Fruit fly (Drosophila melanogaster) whole organism, embryonic: ENCODE data around the gene gb.
A peak's percentile ranks its signal among the peaks of the same experiment; 100 is the strongest.

Experiments used
- BEAF-32 ChIP-seq: fragments of 200-800 bp; sonication (Bioruptor generic); optimal IDR thresholded peaks from 3 replicates; lab custom pipeline; 2017; ENCODE audit warnings: missing biosample characterization, missing genetic modification characterization, mild to moderate bottlenecking, moderate library complexity, missing genetic modification reagents
- CG11456 ChIP-seq: fragments of 200-800 bp; sonication (Bioruptor generic); IDR thresholded peaks from 3 replicates; pipeline ENCODE4 v1.3.6; 2022; ENCODE audit warnings: missing biosample characterization, missing genetic modification characterization
- CG1233 ChIP-seq: fragments of 200-800 bp; sonication (Bioruptor generic); optimal IDR thresholded peaks from 4 replicates; lab custom pipeline; 2018; ENCODE audit warnings: missing biosample characterization, mild to moderate bottlenecking, missing genetic modification characterization
- CG13894 ChIP-seq: fragments of 200-800 bp; sonication (Bioruptor generic); optimal IDR thresholded peaks from 3 replicates; lab custom pipeline; 2018; ENCODE audit warnings: missing biosample characterization, mild to moderate bottlenecking, missing genetic modification characterization, moderate library complexity
- CG14014 ChIP-seq: fragments of 200-800 bp; sonication (Bioruptor generic); IDR thresholded peaks from 2 replicates; pipeline ENCODE4 v1.3.6; 2022; ENCODE audit warnings: missing biosample characterization, missing genetic modification characterization
- CG15011 ChIP-seq: fragments of 200-800 bp; sonication (Bioruptor generic); optimal IDR thresholded peaks from 3 replicates; lab custom pipeline; 2018; ENCODE audit warnings: missing biosample characterization, mild to moderate bottlenecking, missing genetic modification characterization
- CG1529 ChIP-seq: fragments of 200-800 bp; sonication (Bioruptor generic); optimal IDR thresholded peaks from 3 replicates; lab custom pipeline; 2018; ENCODE audit warnings: missing biosample characterization, missing genetic modification characterization
- CG15514 ChIP-seq: fragments of 200-800 bp; sonication (Bioruptor generic); optimal IDR thresholded peaks from 3 replicates; lab custom pipeline; 2017; ENCODE audit warnings: missing biosample characterization, missing genetic modification characterization, mild to moderate bottlenecking, moderate library complexity, missing genetic modification reagents
- CG17612 ChIP-seq: fragments of 200-800 bp; sonication (Bioruptor generic); IDR thresholded peaks from 2 replicates; pipeline ENCODE4 v1.3.6; 2022; ENCODE audit warnings: missing biosample characterization, missing genetic modification characterization
- CG1792 ChIP-seq: fragments of 200-800 bp; sonication (Bioruptor generic); optimal IDR thresholded peaks from 2 replicates; lab custom pipeline; 2016; ENCODE audit warnings: missing biosample characterization, missing genetic modification characterization
- CG2120 ChIP-seq: fragments of 200-800 bp; sonication (Bioruptor generic); optimal IDR thresholded peaks from 3 replicates; lab custom pipeline; 2016; ENCODE audit warnings: missing biosample characterization, missing genetic modification characterization
- CG3163 ChIP-seq: fragments of 200-800 bp; sonication (Bioruptor generic); optimal IDR thresholded peaks from 3 replicates; lab custom pipeline; 2016; ENCODE audit warnings: missing biosample characterization, missing genetic modification characterization
- CG6854 ChIP-seq: fragments of 200-800 bp; sonication (Bioruptor generic); optimal IDR thresholded peaks from 3 replicates; lab custom pipeline; 2017; ENCODE audit warnings: missing biosample characterization, mild to moderate bottlenecking, missing genetic modification characterization
- E2f2 ChIP-seq: fragments of 200-800 bp; sonication (Bioruptor generic); IDR thresholded peaks from 2 replicates; pipeline ENCODE4 v1.3.6; 2022; ENCODE audit warnings: missing biosample characterization, missing genetic modification characterization
- Eip74EF ChIP-seq, 2 experiments: fragments of 200-800 bp in 1 of 2; fragments of >200 bp in 1 of 2; sonication (Bioruptor generic) in 1 of 2; optimal IDR thresholded peaks; 2 replicates each; lab custom pipeline; 2017 to 2019; ENCODE audit warnings: missing biosample characterization in 2 of 2, missing genetic modification characterization in 2 of 2, mild to moderate bottlenecking in 1 of 2, moderate library complexity in 1 of 2
- Gsc ChIP-seq: fragments of 200-800 bp; sonication (Bioruptor generic); IDR thresholded peaks from 2 replicates; pipeline ENCODE4 v1.3.6; 2022; ENCODE audit warnings: missing biosample characterization, missing genetic modification characterization
- HHEX ChIP-seq: fragments of 200-800 bp; sonication (Bioruptor generic); optimal IDR thresholded peaks from 3 replicates; lab custom pipeline; 2017; ENCODE audit warnings: missing biosample characterization, mild to moderate bottlenecking, missing genetic modification characterization, missing genetic modification reagents
- HLH3B ChIP-seq: fragments of 200-800 bp; sonication (Bioruptor generic); IDR thresholded peaks from 2 replicates; pipeline ENCODE4 v1.3.6; 2022; ENCODE audit warnings: missing biosample characterization, missing genetic modification characterization
- Hmr ChIP-seq: fragments of 200-800 bp; sonication (Bioruptor generic); optimal IDR thresholded peaks from 3 replicates; lab custom pipeline; 2017; ENCODE audit warnings: mild to moderate bottlenecking, missing biosample characterization, missing genetic modification reagents, missing genetic modification characterization
- Hsf ChIP-seq: fragments of 200-800 bp; sonication (Bioruptor generic); optimal IDR thresholded peaks from 3 replicates; lab custom pipeline; 2016; ENCODE audit warnings: missing biosample characterization, missing genetic modification characterization
- Lim3 ChIP-seq: fragments of 200-800 bp; sonication (Bioruptor generic); IDR thresholded peaks from 2 replicates; pipeline ENCODE4 v1.3.6; 2022; ENCODE audit warnings: missing biosample characterization, missing genetic modification characterization
- Max ChIP-seq: fragments of 200-800 bp; sonication (Bioruptor generic); optimal IDR thresholded peaks from 2 replicates; lab custom pipeline; 2016; ENCODE audit warnings: missing biosample characterization, mild to moderate bottlenecking, missing genetic modification characterization
- Meics ChIP-seq: fragments of 200-800 bp; sonication (Bioruptor generic); optimal IDR thresholded peaks from 2 replicates; lab custom pipeline; 2017; ENCODE audit warnings: missing biosample characterization, mild to moderate bottlenecking, missing genetic modification characterization
- Optix ChIP-seq: fragments of 200-800 bp; sonication (Bioruptor generic); IDR thresholded peaks from 3 replicates; pipeline ENCODE4 v1.3.6; 2022; ENCODE audit warnings: missing biosample characterization, missing genetic modification characterization
- Poxn ChIP-seq: fragments of 200-800 bp; sonication (Bioruptor generic); IDR thresholded peaks from 2 replicates; pipeline ENCODE4 v1.3.6; 2022; ENCODE audit warnings: missing biosample characterization, missing genetic modification characterization
- Ravus ChIP-seq: fragments of 200-800 bp; sonication (Bioruptor generic); IDR thresholded peaks from 2 replicates; pipeline ENCODE4 v1.3.6; 2022; ENCODE audit warnings: missing biosample characterization, missing genetic modification characterization
- Stat92E ChIP-seq, 3 experiments: fragments of >200 bp in 2 of 3; fragments of 200-800 bp in 1 of 3; sonication (Bioruptor generic) in 1 of 3; optimal IDR thresholded peaks; 2 replicates each; lab custom pipeline; 2017 to 2019; ENCODE audit warnings: missing biosample characterization in 3 of 3, missing genetic modification characterization in 3 of 3, mild to moderate bottlenecking in 1 of 3, moderate library complexity in 1 of 3
- Taf1 ChIP-seq: fragments of 200-800 bp; sonication (Bioruptor generic); IDR thresholded peaks from 2 replicates; pipeline ENCODE4 v1.3.6; 2022; ENCODE audit warnings: missing biosample characterization, missing genetic modification characterization
- Trl ChIP-seq, 3 experiments: fragments of >200 bp in 2 of 3; fragments of 200-800 bp in 1 of 3; sonication (Bioruptor generic) in 1 of 3; optimal IDR thresholded peaks; 2 replicates in 1 of 3; 3 replicates in 2 of 3; lab custom pipeline; 2016 to 2017; ENCODE audit warnings: missing biosample characterization in 1 of 3, missing genetic modification characterization in 1 of 3
- bab2 ChIP-seq: fragments of 200-800 bp; sonication (Bioruptor generic); optimal IDR thresholded peaks from 2 replicates; lab custom pipeline; 2016; ENCODE audit warnings: missing biosample characterization, missing genetic modification characterization
- bcd ChIP-seq: fragments of 200-800 bp; sonication (Bioruptor generic); optimal IDR thresholded peaks from 2 replicates; lab custom pipeline; 2017; ENCODE audit warnings: missing biosample characterization, mild to moderate bottlenecking, missing genetic modification characterization
- cato ChIP-seq: fragments of 200-800 bp; sonication (Bioruptor generic); optimal IDR thresholded peaks from 2 replicates; lab custom pipeline; 2016; ENCODE audit warnings: missing biosample characterization, missing genetic modification characterization, borderline replicate concordance
- chif ChIP-seq, 2 experiments: fragments of 200-800 bp; sonication (Bioruptor generic); optimal IDR thresholded peaks; 3 replicates each; lab custom pipeline; 2016; ENCODE audit warnings: missing biosample characterization in 2 of 2, missing genetic modification characterization in 2 of 2
- crp ChIP-seq, 2 experiments: fragments of 200-800 bp; sonication (Bioruptor generic); optimal IDR thresholded peaks; 2 replicates in 1 of 2; 3 replicates in 1 of 2; lab custom pipeline; 2017; ENCODE audit warnings: missing biosample characterization in 2 of 2, missing genetic modification characterization in 2 of 2, mild to moderate bottlenecking in 1 of 2, moderate library complexity in 1 of 2
- da ChIP-seq: fragments of 200-800 bp; sonication (Bioruptor generic); optimal IDR thresholded peaks from 2 replicates; lab custom pipeline; 2016; ENCODE audit warnings: missing biosample characterization, missing genetic modification characterization
- fd64A ChIP-seq: fragments of 200-800 bp; sonication (Bioruptor generic); optimal IDR thresholded peaks from 3 replicates; lab custom pipeline; 2018; ENCODE audit warnings: missing biosample characterization, mild to moderate bottlenecking, missing genetic modification characterization
- fru ChIP-seq: fragments of >200 bp; optimal IDR thresholded peaks from 2 replicates; lab custom pipeline; 2017
- jumu ChIP-seq: fragments of 200-800 bp; sonication (Bioruptor generic); optimal IDR thresholded peaks from 3 replicates; lab custom pipeline; 2016; ENCODE audit warnings: missing biosample characterization, missing genetic modification characterization
- kni ChIP-seq: fragments of 200-800 bp; sonication (Bioruptor generic); optimal IDR thresholded peaks from 3 replicates; lab custom pipeline; 2017; ENCODE audit warnings: mild to moderate bottlenecking, missing biosample characterization, missing genetic modification reagents, missing genetic modification characterization
- lab ChIP-seq: fragments of 200-800 bp; sonication (Bioruptor generic); optimal IDR thresholded peaks from 3 replicates; lab custom pipeline; 2017; ENCODE audit warnings: missing biosample characterization, missing genetic modification characterization, mild to moderate bottlenecking, moderate library complexity, missing genetic modification reagents
- nau ChIP-seq: fragments of 200-800 bp; sonication (Bioruptor generic); optimal IDR thresholded peaks from 3 replicates; lab custom pipeline; 2017; ENCODE audit warnings: missing biosample characterization, mild to moderate bottlenecking, missing genetic modification characterization, missing genetic modification reagents
- nom ChIP-seq: fragments of 200-800 bp; sonication (Bioruptor generic); optimal IDR thresholded peaks from 2 replicates; lab custom pipeline; 2017; ENCODE audit warnings: missing biosample characterization, missing genetic modification characterization, mild to moderate bottlenecking, moderate library complexity, missing genetic modification reagents
- repo ChIP-seq: fragments of 200-800 bp; sonication (Bioruptor generic); optimal IDR thresholded peaks from 2 replicates; lab custom pipeline; 2016; ENCODE audit warnings: missing biosample characterization, missing genetic modification characterization
- sens ChIP-seq: fragments of 200-800 bp; sonication (Bioruptor generic); peaks from one replicate; lab custom pipeline; 2016; ENCODE audit warnings: missing biosample characterization, missing genetic modification characterization
- so ChIP-seq: fragments of 200-800 bp; sonication (Bioruptor generic); IDR thresholded peaks from 3 replicates; pipeline ENCODE4 v1.3.6; 2022; ENCODE audit warnings: missing biosample characterization, missing genetic modification characterization
- sob ChIP-seq: fragments of 200-800 bp; sonication (Bioruptor generic); IDR thresholded peaks from 2 replicates; pipeline ENCODE4 v1.3.6; 2022; ENCODE audit warnings: missing biosample characterization, missing genetic modification characterization
- tap ChIP-seq: fragments of 200-800 bp; optimal IDR thresholded peaks from 3 replicates; lab custom pipeline; 2019; ENCODE audit warnings: missing biosample characterization, mild to moderate bottlenecking, missing genetic modification characterization, moderate library complexity
- vvl ChIP-seq: fragments of 200-800 bp; sonication (Bioruptor generic); IDR thresholded peaks from 2 replicates; pipeline ENCODE4 v1.3.6; 2022; ENCODE audit warnings: missing biosample characterization, missing genetic modification characterization
- wek ChIP-seq: fragments of 200-800 bp; sonication (Bioruptor generic); optimal IDR thresholded peaks from 3 replicates; lab custom pipeline; 2018; ENCODE audit warnings: missing biosample characterization, mild to moderate bottlenecking, missing genetic modification characterization, moderate library complexity

Gene gb

dm6 chr3R:27069201-27069600 is 42.9 kb downstream of the gb start (continued):
- TF ChIP-seq BEAF-32 (GFP tag; lab: Kevin White, UChicago) = no peak
- TF ChIP-seq so = no peak
- no peak for TF ChIP-seq CG11456 (GFP tag; lab: Robert Waterston, UW)
- no peak for TF ChIP-seq fru (lab: Kevin White, UChicago)
- TF ChIP-seq Poxn = no peak
- TF ChIP-seq, all 482 proteins: peak for 7

DNA sequence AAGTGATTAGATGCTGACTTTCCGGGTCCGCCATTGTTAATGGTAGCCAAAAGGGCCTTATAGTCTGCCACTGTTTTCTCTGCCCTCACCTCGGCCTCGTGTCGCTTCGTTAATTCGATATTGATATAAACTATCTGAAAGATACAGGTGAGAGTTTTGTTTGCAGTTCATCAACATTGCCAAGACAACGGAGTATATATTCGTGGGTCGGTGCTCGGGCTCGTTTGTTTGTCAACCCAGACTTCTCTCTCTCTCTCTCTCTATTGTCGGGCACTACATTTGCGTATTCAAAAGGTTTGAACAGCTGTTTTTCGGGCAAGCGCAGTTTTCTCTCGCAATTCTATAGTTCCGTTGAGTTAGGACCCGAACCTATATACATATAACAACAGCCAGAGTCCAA is 44.7 kb downstream of the gb start:
- peak; percentile 85 for TF ChIP-seq sens (GFP tag; lab: Kevin White, UChicago)
- peak; percentile 78 for TF ChIP-seq CG13894
- no peak for TF ChIP-seq Hsf (GFP tag; lab: Kevin White, UChicago)
- TF ChIP-seq chif (GFP tag; optimal IDR thresholded peaks at IDR 0.05; lab: Kevin White, UChicago) = no peak
- TF ChIP-seq nom (GFP tag; lab: Kevin White, UChicago) = no peak
- TF ChIP-seq CG15011 (GFP tag; lab: Kevin White, UChicago) = no peak
- TF ChIP-seq tap (tag; lab: Kevin White, UChicago) = no peak
- peak; percentile 73 for TF ChIP-seq lab (GFP tag; lab: Kevin White, UChicago)
- TF ChIP-seq vvl (GFP tag; lab: Robert Waterston, UW) = peak; percentile 33; the same call in 1 of the 2 replicates
- peak; percentile 9 for TF ChIP-seq wek (GFP tag; lab: Kevin White, UChicago)
- peak in 1 of 2 experiments; percentile 47 for TF ChIP-seq crp (GFP tag; optimal IDR thresholded peaks at IDR 0.05; lab: Kevin White, UChicago)
- no peak for TF ChIP-seq jumu
- no peak for TF ChIP-seq bcd (GFP tag; lab: Kevin White, UChicago)
- no peak for TF ChIP-seq CG3163 (GFP tag; lab: Kevin White, UChicago)
- no peak for TF ChIP-seq E2f2 (GFP tag; lab: Robert Waterston, UW)
- TF ChIP-seq CG2120 (GFP tag; lab: Kevin White, UChicago) = peak; percentile 16
- peak; percentile 17 for TF ChIP-seq Meics (GFP tag; lab: Kevin White, UChicago)
- no peak for TF ChIP-seq Max (GFP tag; lab: Kevin White, UChicago)
- no peak for TF ChIP-seq CG14014 (GFP tag; lab: Robert Waterston, UW)
- no peak for TF ChIP-seq sob (GFP tag; lab: Robert Waterston, UW)
- TF ChIP-seq Ravus (GFP tag; lab: Robert Waterston, UW) = no peak
- TF ChIP-seq CG1792 (GFP tag; lab: Kevin White, UChicago) = no peak
- TF ChIP-seq HHEX (GFP tag; lab: Kevin White, UChicago) = peak; percentile 11
- peak; percentile 3 for TF ChIP-seq CG1233 (GFP tag; lab: Kevin White, UChicago)
- TF ChIP-seq da (GFP tag; lab: Kevin White, UChicago) = no peak
- no peak for TF ChIP-seq Lim3
- TF ChIP-seq fd64A (GFP tag; lab: Kevin White, UChicago) = peak; percentile 50
- no peak for TF ChIP-seq CG17612 (GFP tag; lab: Robert Waterston, UW)
- TF ChIP-seq Eip74EF (GFP tag; optimal IDR thresholded peaks at IDR 0.05; lab: Kevin White, UChicago) = no peak
- TF ChIP-seq Trl (optimal IDR thresholded peaks at IDR 0.05; lab: Kevin White, UChicago) = peak; percentile 1 to 39
- TF ChIP-seq Trl (GFP tag; optimal IDR thresholded peaks at IDR 0.05; lab: Kevin White, UChicago) = no peak
- TF ChIP-seq CG6854 = no peak
- no peak for TF ChIP-seq cato
- TF ChIP-seq Hmr (GFP tag; lab: Kevin White, UChicago) = peak; percentile 50
- TF ChIP-seq Poxn = no peak
- no peak for TF ChIP-seq Optix (GFP tag; lab: Robert Waterston, UW)
- TF ChIP-seq repo (GFP tag; lab: Kevin White, UChicago) = no peak
- peak; percentile 5 for TF ChIP-seq kni (GFP tag; lab: Kevin White, UChicago)
- TF ChIP-seq Gsc (GFP tag; lab: Robert Waterston, UW) = no peak
- no peak for TF ChIP-seq bab2 (GFP tag; lab: Kevin White, UChicago)
- no peak for TF ChIP-seq nau (GFP tag; lab: Kevin White, UChicago)
- TF ChIP-seq HLH3B = no peak
- no peak for TF ChIP-seq Taf1 (GFP tag; lab: Robert Waterston, UW)
- TF ChIP-seq Stat92E (GFP tag; optimal IDR thresholded peaks at IDR 0.05; lab: Kevin White, UChicago) = no peak
- TF ChIP-seq CG1529 (GFP tag; lab: Kevin White, UChicago) = no peak
- TF ChIP-seq CG15514 = peak; percentile 33
